Fruit fly (Drosophila melanogaster) whole organism, embryonic: ENCODE data around the gene CG17549.

Experiments used
- CG12744 ChIP-seq: fragments of 200-800 bp; sonication (Bioruptor generic); optimal IDR thresholded peaks from 2 replicates; lab custom pipeline; 2016; ENCODE audit warnings: missing biosample characterization, missing genetic modification characterization
- CG13123 ChIP-seq: fragments of 200-800 bp; sonication (Bioruptor generic); optimal IDR thresholded peaks from 2 replicates; lab custom pipeline; 2016; ENCODE audit warnings: missing biosample characterization, missing genetic modification characterization
- CG15269 ChIP-seq: fragments of 200-800 bp; sonication (Bioruptor generic); optimal IDR thresholded peaks from 2 replicates; lab custom pipeline; 2018; ENCODE audit warnings: missing biosample characterization, mild to moderate bottlenecking, missing genetic modification characterization, moderate library complexity
- CG1602 ChIP-seq: fragments of 200-800 bp; sonication (Bioruptor generic); optimal IDR thresholded peaks from 3 replicates; lab custom pipeline; 2016; ENCODE audit warnings: missing biosample characterization, missing genetic modification characterization
- CG1603 ChIP-seq: fragments of 200-800 bp; sonication (Bioruptor generic); optimal IDR thresholded peaks from 2 replicates; lab custom pipeline; 2019; ENCODE audit warnings: missing biosample characterization, mild to moderate bottlenecking, missing genetic modification characterization, moderate library complexity
- CG1832 ChIP-seq: fragments of 200-800 bp; sonication (Bioruptor generic); optimal IDR thresholded peaks from 2 replicates; lab custom pipeline; 2017; ENCODE audit warnings: missing biosample characterization, mild to moderate bottlenecking, missing genetic modification characterization, inconsistent platforms
- CG2129 ChIP-seq: fragments of 200-800 bp; sonication (Bioruptor generic); IDR thresholded peaks from 2 replicates; pipeline ENCODE4 v1.3.6; 2022; ENCODE audit warnings: missing biosample characterization, missing genetic modification characterization; ENCODE audit not compliant: partially characterized antibody
- CG2889 ChIP-seq: fragments of 200-800 bp; sonication (Bioruptor generic); IDR thresholded peaks from 3 replicates; pipeline ENCODE4 v1.3.6; 2022; ENCODE audit warnings: missing biosample characterization, missing genetic modification characterization
- CG30431 ChIP-seq: fragments of 200-800 bp; sonication (Bioruptor generic); optimal IDR thresholded peaks from 2 replicates; lab custom pipeline; 2017; ENCODE audit warnings: missing biosample characterization, missing genetic modification characterization
- CG32532 ChIP-seq: fragments of 200-800 bp; sonication (Bioruptor generic); IDR thresholded peaks from 2 replicates; pipeline ENCODE4 v1.3.6; 2022; ENCODE audit warnings: missing biosample characterization, missing genetic modification characterization
- CG7556 ChIP-seq: fragments of 200-800 bp; sonication (Bioruptor generic); optimal IDR thresholded peaks from 2 replicates; lab custom pipeline; 2017; ENCODE audit warnings: missing biosample characterization, mild to moderate bottlenecking, missing genetic modification characterization
- CG7987 ChIP-seq: fragments of 200-800 bp; sonication (Bioruptor generic); optimal IDR thresholded peaks from 2 replicates; lab custom pipeline; 2018; ENCODE audit warnings: missing biosample characterization, mild to moderate bottlenecking, missing genetic modification characterization, moderate library complexity
- CG8765 ChIP-seq: fragments of 200-800 bp; sonication (Bioruptor generic); IDR thresholded peaks from 2 replicates; pipeline ENCODE4 v1.3.6; 2022; ENCODE audit warnings: missing biosample characterization, missing genetic modification characterization
- CG9609 ChIP-seq: fragments of 200-800 bp; sonication (Bioruptor generic); optimal IDR thresholded peaks from 3 replicates; lab custom pipeline; 2016; ENCODE audit warnings: missing biosample characterization, missing genetic modification characterization
- CG9727 ChIP-seq: fragments of 200-800 bp; sonication (Bioruptor generic); optimal IDR thresholded peaks from 3 replicates; lab custom pipeline; 2017; ENCODE audit warnings: missing biosample characterization, mild to moderate bottlenecking, missing genetic modification characterization
- Dad ChIP-seq: fragments of 200-800 bp; sonication (Bioruptor generic); optimal IDR thresholded peaks from 3 replicates; lab custom pipeline; 2016; ENCODE audit warnings: missing biosample characterization, missing genetic modification characterization
- Deaf1 ChIP-seq: fragments of 200-800 bp; optimal IDR thresholded peaks from 3 replicates; lab custom pipeline; 2019; ENCODE audit warnings: missing biosample characterization, mild to moderate bottlenecking, missing genetic modification characterization, moderate library complexity
- Doc3 ChIP-seq: fragments of 200-800 bp; sonication (Bioruptor generic); IDR thresholded peaks from 3 replicates; pipeline ENCODE4 v1.3.6; 2022; ENCODE audit warnings: missing biosample characterization, missing genetic modification characterization; ENCODE audit not compliant: partially characterized antibody
- Dp ChIP-seq: fragments of 200-800 bp; sonication (Bioruptor generic); optimal IDR thresholded peaks from 2 replicates; lab custom pipeline; 2018; ENCODE audit warnings: missing biosample characterization, mild to moderate bottlenecking, missing genetic modification characterization, moderate library complexity
- Ets65A ChIP-seq: fragments of 200-800 bp; sonication (Bioruptor generic); peaks from one replicate; lab custom pipeline; 2016; ENCODE audit warnings: missing biosample characterization, missing genetic modification characterization
- Gug ChIP-seq: fragments of 200-800 bp; sonication (Bioruptor generic); IDR thresholded peaks from 4 replicates; pipeline ENCODE4 v1.3.6; 2022; ENCODE audit warnings: missing biosample characterization, missing genetic modification characterization
- HLHmδ ChIP-seq: fragments of 200-800 bp; sonication (Bioruptor generic); optimal IDR thresholded peaks from 2 replicates; lab custom pipeline; 2018; ENCODE audit warnings: missing biosample characterization, mild to moderate bottlenecking, missing genetic modification characterization, moderate library complexity
- Hand ChIP-seq: fragments of 200-800 bp; sonication (Bioruptor generic); optimal IDR thresholded peaks from 2 replicates; lab custom pipeline; 2017; ENCODE audit warnings: mild to moderate bottlenecking, missing biosample characterization, missing genetic modification reagents, missing genetic modification characterization
- MBD-R2 ChIP-seq: fragments of 200-800 bp; sonication (Bioruptor generic); IDR thresholded peaks from 2 replicates; pipeline ENCODE4 v1.3.6; 2022; ENCODE audit warnings: missing biosample characterization, missing genetic modification characterization
- MTF-1 ChIP-seq: fragments of 200-800 bp; sonication (Bioruptor generic); optimal IDR thresholded peaks from 2 replicates; lab custom pipeline; 2018; ENCODE audit warnings: missing biosample characterization, mild to moderate bottlenecking, missing genetic modification characterization, borderline replicate concordance
- Med ChIP-seq: fragments of 200-800 bp; sonication (Bioruptor generic); peaks from one replicate; lab custom pipeline; 2016; ENCODE audit warnings: missing biosample characterization, missing genetic modification characterization, mild to moderate bottlenecking, inconsistent platforms, moderate library complexity
- Poxn ChIP-seq: fragments of 200-800 bp; sonication (Bioruptor generic); IDR thresholded peaks from 2 replicates; pipeline ENCODE4 v1.3.6; 2022; ENCODE audit warnings: missing biosample characterization, missing genetic modification characterization
- Sox100B ChIP-seq: fragments of 200-800 bp; sonication (Bioruptor generic); optimal IDR thresholded peaks from 3 replicates; lab custom pipeline; 2018; ENCODE audit warnings: missing biosample characterization, mild to moderate bottlenecking, missing genetic modification characterization
- Ssrp ChIP-seq: fragments of 200-800 bp; sonication (Bioruptor generic); optimal IDR thresholded peaks from 2 replicates; lab custom pipeline; 2018; ENCODE audit warnings: missing biosample characterization, mild to moderate bottlenecking, missing genetic modification characterization, moderate library complexity
- TFAM ChIP-seq: fragments of 200-800 bp; sonication (Bioruptor generic); optimal IDR thresholded peaks from 2 replicates; lab custom pipeline; 2017; ENCODE audit warnings: missing biosample characterization, missing genetic modification characterization, inconsistent platforms
- ase ChIP-seq: fragments of 200-800 bp; sonication (Bioruptor generic); IDR thresholded peaks from 3 replicates; pipeline ENCODE4 v1.3.6; 2022; ENCODE audit warnings: missing biosample characterization, missing genetic modification characterization
- bigmax ChIP-seq: fragments of 200-800 bp; sonication (Bioruptor generic); optimal IDR thresholded peaks from 2 replicates; lab custom pipeline; 2018; ENCODE audit warnings: missing biosample characterization, mild to moderate bottlenecking, missing genetic modification characterization
- caup ChIP-seq: fragments of 200-800 bp; sonication (Bioruptor generic); optimal IDR thresholded peaks from 3 replicates; lab custom pipeline; 2017; ENCODE audit warnings: missing biosample characterization, mild to moderate bottlenecking, missing genetic modification characterization, moderate library complexity; ENCODE audit not compliant: severe bottlenecking
- crol ChIP-seq: fragments of 200-800 bp; sonication (Bioruptor generic); IDR thresholded peaks from 2 replicates; pipeline ENCODE4 v1.3.6; 2022; ENCODE audit warnings: missing biosample characterization, missing genetic modification characterization
- dpn ChIP-seq, 2 experiments: fragments of 200-800 bp; sonication (Bioruptor generic); optimal IDR thresholded peaks; 3 replicates each; lab custom pipeline; 2016; ENCODE audit warnings: missing biosample characterization in 2 of 2, missing genetic modification characterization in 2 of 2
- dysf ChIP-seq: fragments of 200-800 bp; sonication (Bioruptor generic); IDR thresholded peaks from 3 replicates; pipeline ENCODE4 v1.3.6; 2022; ENCODE audit warnings: missing biosample characterization, missing genetic modification characterization
- emc ChIP-seq: fragments of 200-800 bp; sonication (Bioruptor generic); optimal IDR thresholded peaks from 2 replicates; lab custom pipeline; 2016; ENCODE audit warnings: missing biosample characterization, missing genetic modification characterization
- jumu ChIP-seq: fragments of 200-800 bp; sonication (Bioruptor generic); optimal IDR thresholded peaks from 3 replicates; lab custom pipeline; 2016; ENCODE audit warnings: missing biosample characterization, missing genetic modification characterization
- kah ChIP-seq: fragments of 200-800 bp; sonication (Bioruptor generic); optimal IDR thresholded peaks from 2 replicates; lab custom pipeline; 2018; ENCODE audit warnings: missing biosample characterization, mild to moderate bottlenecking, missing genetic modification characterization
- lab ChIP-seq: fragments of 200-800 bp; sonication (Bioruptor generic); optimal IDR thresholded peaks from 3 replicates; lab custom pipeline; 2017; ENCODE audit warnings: missing biosample characterization, missing genetic modification characterization, mild to moderate bottlenecking, moderate library complexity, missing genetic modification reagents
- lbe ChIP-seq: fragments of 200-800 bp; sonication (Bioruptor generic); optimal IDR thresholded peaks from 2 replicates; lab custom pipeline; 2016; ENCODE audit warnings: missing biosample characterization, mild to moderate bottlenecking, missing genetic modification characterization
- lola ChIP-seq, 3 experiments: fragments of >200 bp in 2 of 3; fragments of 200-800 bp in 1 of 3; sonication (Bioruptor generic) in 1 of 3; optimal IDR thresholded peaks; 2 replicates each; lab custom pipeline; 2017 to 2019; ENCODE audit warnings: missing biosample characterization in 3 of 3, missing genetic modification characterization in 3 of 3, mild to moderate bottlenecking in 1 of 3, moderate library complexity in 1 of 3
- oc ChIP-seq: fragments of 200-800 bp; sonication (Bioruptor generic); optimal IDR thresholded peaks from 2 replicates; lab custom pipeline; 2018; ENCODE audit warnings: missing biosample characterization, mild to moderate bottlenecking, missing genetic modification characterization, moderate library complexity
- pfk ChIP-seq: fragments of 200-800 bp; sonication (Bioruptor generic); optimal IDR thresholded peaks from 2 replicates; lab custom pipeline; 2018; ENCODE audit warnings: missing biosample characterization, mild to moderate bottlenecking, missing genetic modification characterization, moderate library complexity
- sens ChIP-seq: fragments of 200-800 bp; sonication (Bioruptor generic); peaks from one replicate; lab custom pipeline; 2016; ENCODE audit warnings: missing biosample characterization, missing genetic modification characterization
- trem ChIP-seq: fragments of 200-800 bp; optimal IDR thresholded peaks from 3 replicates; lab custom pipeline; 2019; ENCODE audit warnings: missing biosample characterization, mild to moderate bottlenecking, missing genetic modification characterization, moderate library complexity
- unpg ChIP-seq: fragments of 200-800 bp; sonication (Bioruptor generic); optimal IDR thresholded peaks from 3 replicates; lab custom pipeline; 2018; ENCODE audit warnings: missing biosample characterization, mild to moderate bottlenecking, missing genetic modification characterization, moderate library complexity
- usp ChIP-seq: fragments of >200 bp; optimal IDR thresholded peaks from 2 replicates; lab custom pipeline; 2017; ENCODE audit warnings: missing biosample characterization, missing genetic modification characterization
- wor ChIP-seq: fragments of 200-800 bp; sonication (Bioruptor generic); IDR thresholded peaks from 2 replicates; pipeline ENCODE4 v1.3.6; 2022; ENCODE audit warnings: missing biosample characterization, missing genetic modification characterization
- zen2 ChIP-seq: fragments of 200-800 bp; sonication (Bioruptor generic); IDR thresholded peaks from 3 replicates; pipeline ENCODE4 v1.3.6; 2022; ENCODE audit warnings: missing biosample characterization, missing genetic modification characterization; ENCODE audit not compliant: partially characterized antibody
- zf30C ChIP-seq: fragments of 200-800 bp; sonication (Bioruptor generic); optimal IDR thresholded peaks from 3 replicates; lab custom pipeline; 2018; ENCODE audit warnings: missing biosample characterization, mild to moderate bottlenecking, missing genetic modification characterization

The CG17549 gene

DNA sequence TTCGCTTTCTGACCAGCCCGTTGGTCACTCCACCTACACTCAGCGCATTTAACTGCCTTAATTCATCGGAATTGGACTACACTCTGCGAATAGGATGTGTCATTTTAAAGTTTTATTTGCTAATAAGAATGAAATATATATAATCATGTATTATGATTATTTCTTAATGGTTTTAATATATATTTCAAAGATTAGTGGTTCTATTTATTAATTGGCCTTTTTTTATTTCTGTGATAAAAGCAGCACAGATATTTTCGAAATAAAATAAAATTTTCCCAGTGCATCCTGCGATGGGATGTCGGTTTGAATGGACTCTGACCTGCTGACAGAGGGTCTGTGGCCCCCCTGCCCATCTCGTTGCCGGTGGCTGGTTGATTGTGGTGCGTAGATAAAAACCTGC lies 16.1 kb downstream of the CG17549 start (continued):
- TF ChIP-seq Med = peak; percentile 6
- TF ChIP-seq unpg (GFP tag; lab: Kevin White, UChicago) = peak; percentile 49
- TF ChIP-seq oc (tag; lab: Kevin White, UChicago) = no peak
- no peak for TF ChIP-seq CG12744 (GFP tag; lab: Kevin White, UChicago)
- no peak for TF ChIP-seq Poxn (GFP tag; lab: Robert Waterston, UW)
- TF ChIP-seq CG30431 (GFP tag; lab: Kevin White, UChicago) = no peak
- no peak for TF ChIP-seq pfk (GFP tag; lab: Kevin White, UChicago)
- no peak for TF ChIP-seq CG1832 (GFP tag; lab: Kevin White, UChicago)
- peak; percentile 37 for TF ChIP-seq CG15269 (tag; lab: Kevin White, UChicago)
- peak; percentile 59 for TF ChIP-seq CG7556 (GFP tag; lab: Kevin White, UChicago)
- TF ChIP-seq CG9727 (GFP tag; lab: Kevin White, UChicago) = peak; percentile 38
- TF ChIP-seq ase (GFP tag; lab: Robert Waterston, UW) = no peak
- TF ChIP-seq CG2889 (GFP tag; lab: Robert Waterston, UW) = no peak
- TF ChIP-seq trem (tag; lab: Kevin White, UChicago) = peak; percentile 38
- no peak for TF ChIP-seq crol (GFP tag; lab: Robert Waterston, UW)
- TF ChIP-seq kah = no peak
- peak; percentile 5 for TF ChIP-seq Deaf1 (tag; lab: Kevin White, UChicago)
- no peak for TF ChIP-seq caup
- TF ChIP-seq MTF-1 (GFP tag; lab: Kevin White, UChicago) = no peak
- TF ChIP-seq Sox100B (GFP tag; lab: Kevin White, UChicago) = peak; percentile 18
- 0 out of 3 replicates have a peak, but pooled peaks have one; percentile 10 for TF ChIP-seq dysf
- TF ChIP-seq emc (GFP tag; lab: Kevin White, UChicago) = no peak
- no peak for TF ChIP-seq MBD-R2 (GFP tag; lab: Robert Waterston, UW)
- no peak for TF ChIP-seq lbe (GFP tag; lab: Kevin White, UChicago)
- no peak for TF ChIP-seq CG8765
- TF ChIP-seq bigmax (GFP tag; lab: Kevin White, UChicago) = no peak
- TF ChIP-seq HLHmδ (GFP tag; lab: Kevin White, UChicago) = no peak
- no peak for TF ChIP-seq Gug
- TF ChIP-seq jumu (GFP tag; lab: Kevin White, UChicago) = no peak
- TF ChIP-seq zen2 (GFP tag; lab: Robert Waterston, UW) = no peak
- TF ChIP-seq lola (GFP tag; optimal IDR thresholded peaks at IDR 0.05; lab: Kevin White, UChicago) = peak in 1 of 3 experiments; percentile 64
- no peak for TF ChIP-seq CG1603 (tag; lab: Kevin White, UChicago)
- no peak for TF ChIP-seq Dp (GFP tag; lab: Kevin White, UChicago)
- no peak for TF ChIP-seq CG13123 (GFP tag; lab: Kevin White, UChicago)
- peak; percentile 9 for TF ChIP-seq CG1602 (GFP tag; lab: Kevin White, UChicago)
- TF ChIP-seq usp (GFP tag; lab: Kevin White, UChicago) = no peak
- TF ChIP-seq zf30C = peak; percentile 43
- no peak for TF ChIP-seq wor (GFP tag; lab: Robert Waterston, UW)
- TF ChIP-seq CG2129 (GFP tag; lab: Robert Waterston, UW) = no peak
- no peak for TF ChIP-seq Dad
- peak; percentile 68 for TF ChIP-seq Ets65A (GFP tag; lab: Kevin White, UChicago)
- no peak for TF ChIP-seq CG7987
- peak; percentile 63 for TF ChIP-seq sens (GFP tag; lab: Kevin White, UChicago)
- no peak for TF ChIP-seq TFAM (GFP tag; lab: Kevin White, UChicago)
- TF ChIP-seq Ssrp (tag; lab: Kevin White, UChicago) = peak; percentile 47
- no peak for TF ChIP-seq Doc3 (GFP tag; lab: Robert Waterston, UW)
- TF ChIP-seq CG9609 (GFP tag; lab: Kevin White, UChicago) = no peak
- TF ChIP-seq dpn (GFP tag; optimal IDR thresholded peaks at IDR 0.05; lab: Kevin White, UChicago) = peak in 1 of 2 experiments; percentile 21
- TF ChIP-seq CG32532 (GFP tag; lab: Robert Waterston, UW) = no peak
- peak; percentile 42 for TF ChIP-seq lab (GFP tag; lab: Kevin White, UChicago)
- no peak for TF ChIP-seq Hand (GFP tag; lab: Kevin White, UChicago)
